Worm (Caenorhabditis elegans): ENCODE data around the gene let-23.

ce11 chrII:9152231-9152630, 45.1 kb upstream of the let-23 start, which contains the start of gene col-78:
- TF ChIP-seq fkh-10 (GFP tag; optimal IDR thresholded peaks at IDR 0.05), result no peak
- TF ChIP-seq T23F11.4 (GFP tag; optimal IDR thresholded peaks at IDR 0.05), result no peak
- TF ChIP-seq pha-4 (tag; optimal IDR thresholded peaks at IDR 0.05), result no peak
- no peak for TF ChIP-seq dve-1 (tag; optimal IDR thresholded peaks at IDR 0.05)
- no peak for TF ChIP-seq ceh-6 (GFP tag; optimal IDR thresholded peaks at IDR 0.05)
- TF ChIP-seq dmd-4 (tag; optimal IDR thresholded peaks at IDR 0.05; ENCODE audit: borderline replicate concordance), result no peak
- no peak for TF ChIP-seq ceh-30 (tag; optimal IDR thresholded peaks at IDR 0.05)
- no peak for TF ChIP-seq Y22D7AL.16 (tag; optimal IDR thresholded peaks at IDR 0.05)
- no peak for TF ChIP-seq fax-1 (tag; optimal IDR thresholded peaks at IDR 0.05)
- no peak for TF ChIP-seq ceh-9 (tag; optimal IDR thresholded peaks at IDR 0.05)
- no peak for TF ChIP-seq tbx-7 (tag; optimal IDR thresholded peaks at IDR 0.05)
